Worm (Caenorhabditis elegans): ENCODE data around the gene Y57A10C.11.
"Not testable (repeated sequence)": the region's sequence is repeated elsewhere in the genome, so short reads cannot be mapped to it uniquely, and the experiment has no call there.

DNA sequence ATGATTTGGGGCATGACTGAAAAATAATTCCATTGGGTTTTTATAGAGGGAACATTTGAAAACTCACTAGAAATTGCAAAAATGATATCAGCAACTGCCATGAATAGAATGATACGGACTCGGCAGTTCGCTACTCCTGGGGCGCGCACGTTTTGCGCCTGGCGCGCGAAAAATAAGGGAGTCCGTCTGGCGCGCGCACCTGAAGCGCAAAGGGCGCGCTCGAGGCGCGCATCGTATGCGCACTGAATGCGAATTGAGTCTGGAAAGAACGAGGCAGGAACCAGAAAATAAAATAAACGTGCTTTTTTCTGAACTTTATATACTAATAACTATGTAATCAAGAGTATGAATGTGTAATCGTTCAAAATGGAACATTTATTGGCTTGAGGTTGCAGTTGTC, 26.5 kb upstream of the Y57A10C.11 start, which contains the start of gene Y57A10C.10:
- not testable (repeated sequence) for TF ChIP-seq ref-1 (GFP tag; conservative IDR thresholded peaks at IDR 0.05); T22C8.4 (GFP tag; IDR thresholded peaks at IDR 0.05)
